Worm (Caenorhabditis elegans) whole organism, late embryonic: ENCODE measurements around the gene C07A9.5.

Source experiments
- Y22D7AL.16 ChIP-seq: sonication (generic microtip); optimal IDR thresholded peaks from 2 replicates; lab custom pipeline; 2016; ENCODE audit warnings: missing genetic modification characterization, missing compliant biosample characterization
- ceh-2 ChIP-seq: sonication (generic microtip); optimal IDR thresholded peaks from 2 replicates; lab custom pipeline; 2016; ENCODE audit warnings: missing genotype, missing genetic modification characterization, missing compliant biosample characterization
- ceh-31 ChIP-seq: sonication (generic microtip); optimal IDR thresholded peaks from 2 replicates; lab custom pipeline; 2016; ENCODE audit warnings: missing genetic modification characterization, missing compliant biosample characterization
- hlh-15 ChIP-seq: sonication (generic microtip); optimal IDR thresholded peaks from 2 replicates; lab custom pipeline; 2016; ENCODE audit warnings: missing genetic modification characterization, missing compliant biosample characterization
- nhr-11 ChIP-seq: fragments of 150-350 bp; optimal IDR thresholded peaks from 2 replicates; lab custom pipeline; 2014; ENCODE audit warnings: missing biosample characterization, missing genetic modification characterization
- pag-3 ChIP-seq: sonication (generic microtip); optimal IDR thresholded peaks from 2 replicates; lab custom pipeline; 2016; ENCODE audit warnings: missing compliant biosample characterization, missing genetic modification characterization, borderline replicate concordance
- sox-4 ChIP-seq: sonication (generic microtip); optimal IDR thresholded peaks from 2 replicates; lab custom pipeline; 2017; ENCODE audit warnings: mild to moderate bottlenecking, missing genetic modification characterization, inconsistent platforms, missing compliant biosample characterization
- zip-5 ChIP-seq: sonication (generic microtip); optimal IDR thresholded peaks from 2 replicates; lab custom pipeline; 2016; ENCODE audit warnings: missing genetic modification characterization, missing compliant biosample characterization

DNA sequence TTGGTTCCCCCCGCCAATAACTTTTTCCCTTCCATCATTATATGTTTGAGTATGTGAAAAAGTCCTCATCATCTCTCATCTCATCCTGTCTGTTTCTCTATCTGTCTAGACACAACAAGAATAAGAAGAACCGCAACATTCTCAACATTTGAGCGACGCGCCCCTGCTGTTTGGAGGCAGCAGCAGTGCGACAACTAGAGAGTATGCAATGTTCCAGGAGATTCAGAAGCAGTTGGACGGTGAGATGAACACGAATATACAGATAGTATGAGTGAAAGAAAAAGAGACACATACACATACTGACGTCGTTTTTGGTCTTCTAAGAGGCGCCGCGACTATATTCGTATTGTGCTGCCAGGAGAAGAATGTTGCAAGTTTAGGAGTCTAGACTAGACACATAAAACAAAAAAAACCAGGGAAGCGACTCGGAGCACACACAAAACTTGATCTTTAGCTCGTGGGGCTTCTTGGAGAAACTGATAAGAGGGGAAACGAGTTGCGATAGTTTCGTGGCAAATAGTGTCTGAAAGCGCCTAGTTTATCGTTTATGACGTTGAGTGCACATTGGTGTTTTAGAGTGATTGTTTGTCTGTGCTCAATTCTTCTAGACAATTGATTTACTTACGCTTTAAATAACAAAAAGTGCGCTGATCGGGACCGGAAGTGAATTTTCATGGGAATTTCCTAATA lies 17.0 kb downstream of the C07A9.5 start:
- no peak for TF ChIP-seq sox-4 (tag; lab: Kevin White, UChicago)
- no peak for TF ChIP-seq Y22D7AL.16 (tag; lab: Kevin White, UChicago)
- TF ChIP-seq nhr-11 (tag; lab: Kevin White, UChicago) = no peak
- no peak for TF ChIP-seq zip-5
- TF ChIP-seq hlh-15 (tag; lab: Kevin White, UChicago) = no peak
- no peak for TF ChIP-seq pag-3
- no peak for TF ChIP-seq ceh-2 (tag; lab: Kevin White, UChicago)
- TF ChIP-seq ceh-31 (tag; lab: Kevin White, UChicago) = no peak
